Worm (Caenorhabditis elegans) whole organism, midembryonic: Measurements from ENCODE around the gene alg-4.

Experiments
- T22C8.4 ChIP-seq: fragments of 200-800 bp; sonication (Bioruptor generic); IDR thresholded peaks from 2 replicates; pipeline ENCODE4 v1.3.6; 2022; ENCODE audit warnings: missing genetic modification characterization, missing compliant biosample characterization
- cog-1 ChIP-seq: sonication (generic microtip); optimal IDR thresholded peaks from 2 replicates; lab custom pipeline; 2016; ENCODE audit warnings: missing genetic modification characterization, missing compliant biosample characterization
- flt-1 ChIP-seq: fragments of 200-800 bp; sonication (Bioruptor generic); IDR thresholded peaks from 2 replicates; pipeline ENCODE4 v1.3.6; 2022; ENCODE audit warnings: missing genetic modification characterization, missing compliant biosample characterization
- klf-2 ChIP-seq: fragments of 200-800 bp; sonication (Bioruptor generic); conservative IDR thresholded peaks from 2 replicates; pipeline ENCODE4 v1.3.6; 2022; ENCODE audit warnings: missing genetic modification reagents, missing genetic modification characterization, missing compliant biosample characterization
- med-1 ChIP-seq: sonication (generic microtip); optimal IDR thresholded peaks from 2 replicates; lab custom pipeline; 2017; ENCODE audit warnings: missing genetic modification characterization, mild to moderate bottlenecking, missing compliant biosample characterization, antibody characterized with exemption, missing genetic modification reagents; ENCODE audit not compliant: insufficient read depth
- ref-1 ChIP-seq: fragments of 200-800 bp; sonication (Bioruptor generic); conservative IDR thresholded peaks from 2 replicates; pipeline ENCODE4 v1.3.6; 2022; ENCODE audit warnings: missing genetic modification reagents, missing genetic modification characterization, missing compliant biosample characterization
- tab-1 ChIP-seq: fragments of 200-800 bp; sonication (Bioruptor generic); IDR thresholded peaks from 2 replicates; pipeline ENCODE4 v1.3.6; 2022; ENCODE audit warnings: missing genetic modification characterization, missing compliant biosample characterization
- ztf-23 ChIP-seq: fragments of 200-800 bp; sonication (Bioruptor generic); IDR thresholded peaks from 2 replicates; pipeline ENCODE4 v1.3.6; 2022; ENCODE audit warnings: missing genetic modification reagents, missing genetic modification characterization, missing compliant biosample characterization
- ztf-29 ChIP-seq: fragments of 200-800 bp; sonication (Bioruptor generic); IDR thresholded peaks from 2 replicates; pipeline ENCODE4 v1.3.6; 2022; ENCODE audit warnings: missing genetic modification reagents, missing genetic modification characterization, missing compliant biosample characterization

The alg-4 gene

DNA sequence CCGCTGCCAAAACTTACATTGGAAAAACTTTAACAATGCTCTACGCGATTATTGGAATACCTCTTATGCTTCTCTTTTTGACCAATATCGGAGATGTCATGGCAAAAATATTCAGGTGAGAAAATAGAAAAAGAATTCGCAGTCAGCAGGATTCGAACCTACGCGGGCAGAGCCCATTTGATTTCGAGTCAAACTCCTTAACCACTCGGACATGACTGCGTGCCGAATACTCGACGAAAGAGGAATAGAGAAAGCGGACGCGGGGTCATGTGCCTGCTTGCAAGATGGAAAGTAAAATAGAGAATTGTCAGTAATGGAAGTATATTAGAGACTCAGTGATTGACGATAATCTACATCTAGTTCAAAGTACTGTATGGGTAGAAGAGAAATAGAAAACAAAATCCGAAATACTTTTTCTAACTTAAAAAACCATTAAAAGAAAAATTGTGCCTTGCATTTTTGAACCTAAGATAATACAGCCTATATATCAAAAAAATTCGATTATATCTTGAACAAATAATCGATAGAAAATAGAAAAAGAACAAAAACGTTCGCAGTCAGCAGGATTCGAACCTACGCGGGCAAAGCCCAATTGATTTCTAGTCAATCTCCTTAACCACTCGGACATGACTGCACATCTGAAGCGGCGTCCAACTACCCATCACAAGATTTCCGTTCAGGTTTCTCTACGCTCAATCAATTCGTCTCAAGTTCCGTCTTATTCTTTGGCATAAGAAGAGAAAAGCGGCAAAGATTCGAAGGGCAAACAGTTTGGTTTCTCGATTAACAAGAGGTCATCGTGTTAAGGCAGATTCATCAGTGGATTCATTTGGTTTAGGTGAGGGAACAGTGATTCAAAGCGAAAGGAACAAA is 29.5 kb downstream of the alg-4 start:
- TF ChIP-seq med-1 (peak; percentile 64), T22C8.4 (GFP tag; lab: Robert Waterston, UW) (peak; percentile 90), tab-1 (GFP tag; lab: Robert Waterston, UW) (peak; percentile 96), ztf-23 (GFP tag; lab: Robert Waterston, UW) (peak; percentile 94), cog-1 (peak; percentile 64), klf-2 (GFP tag; lab: Robert Waterston, UW) (peak; percentile 91), ref-1 (GFP tag; lab: Robert Waterston, UW) (peak; percentile 88), flt-1 (peak; percentile 95), ztf-29 (GFP tag; lab: Robert Waterston, UW) (peak; percentile 93)

DNA sequence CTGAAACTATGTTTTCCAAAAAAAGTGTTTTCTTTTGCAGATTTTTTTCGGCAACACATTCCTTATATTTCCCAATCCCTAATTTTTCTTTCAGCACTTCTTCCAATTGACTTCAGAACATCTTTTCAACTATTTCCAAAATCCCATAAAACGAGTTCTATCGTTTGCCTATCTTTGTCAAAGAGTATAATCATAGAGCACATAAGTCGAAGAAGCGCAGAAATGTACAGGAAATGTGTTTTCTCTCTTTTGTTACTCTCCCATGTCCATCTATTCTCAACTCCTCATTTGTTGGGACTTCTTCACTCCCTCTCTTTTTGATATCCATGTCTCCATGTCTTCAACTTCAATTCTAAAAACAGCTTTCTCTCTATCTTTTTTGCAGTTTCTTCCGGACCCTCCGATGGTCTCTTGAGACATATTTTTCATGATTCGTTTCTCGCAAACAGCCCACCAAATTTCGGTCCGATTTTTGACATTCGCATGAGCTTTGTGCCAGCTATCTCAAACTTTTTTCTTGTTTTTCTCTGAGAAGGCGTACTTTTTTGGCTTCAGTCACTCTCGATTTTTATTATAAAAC is 30.9 kb downstream of the alg-4 start, which contains the start of gene twk-48:
Gene twk-48, plus strand, starts transcription at position 530 of the 580 bp plus-strand sequence.
- TF ChIP-seq flt-1, result no peak
- TF ChIP-seq T22C8.4 (GFP tag; lab: Robert Waterston, UW), result no peak
- TF ChIP-seq klf-2 (GFP tag; lab: Robert Waterston, UW), result no peak
- no peak for TF ChIP-seq med-1
- TF ChIP-seq ref-1 (GFP tag; lab: Robert Waterston, UW), result no peak
- no peak for TF ChIP-seq ztf-29 (GFP tag; lab: Robert Waterston, UW)
- TF ChIP-seq cog-1, result no peak
- TF ChIP-seq tab-1 (GFP tag; lab: Robert Waterston, UW), result no peak
- no peak for TF ChIP-seq ztf-23 (GFP tag; lab: Robert Waterston, UW)

DNA sequence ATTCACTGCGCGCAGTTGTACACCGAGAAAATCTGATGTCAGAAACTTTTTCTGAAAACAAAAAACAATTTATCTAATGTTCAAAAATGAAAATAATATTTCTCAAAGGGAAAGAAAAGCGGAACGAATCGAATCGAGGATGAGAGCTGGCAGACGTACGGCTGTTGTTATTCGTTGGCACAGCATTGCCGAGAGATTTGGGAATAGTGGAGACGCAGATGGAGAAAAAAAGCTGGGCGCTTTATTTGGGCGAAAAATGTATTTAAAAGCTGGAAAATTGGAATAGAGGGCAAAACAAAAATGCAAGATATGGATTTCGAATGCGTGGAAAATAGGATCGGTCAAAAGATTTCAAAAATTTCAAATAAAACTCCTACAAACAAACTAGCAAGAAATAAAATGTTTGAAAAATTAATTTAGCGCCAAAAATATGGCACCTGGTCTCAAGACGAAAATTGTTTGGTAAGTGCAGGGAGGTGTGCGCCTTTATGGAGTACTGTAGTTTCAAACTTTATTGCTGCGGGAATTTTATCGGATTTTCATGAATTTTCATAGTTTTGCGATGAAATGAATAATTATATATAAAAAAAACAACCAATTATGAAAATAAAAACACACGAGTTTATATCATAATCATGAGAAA is 32.0 kb downstream of the alg-4 start, which contains the start of gene gpdh-2:
Gene gpdh-2, minus strand, starts transcription at position 51 of the 643 bp plus-strand sequence.
- no peak for TF ChIP-seq ref-1 (GFP tag; lab: Robert Waterston, UW)
- TF ChIP-seq ztf-23 (GFP tag; lab: Robert Waterston, UW), result no peak
- no peak for TF ChIP-seq ztf-29 (GFP tag; lab: Robert Waterston, UW)
- TF ChIP-seq cog-1, result no peak
- no peak for TF ChIP-seq T22C8.4 (GFP tag; lab: Robert Waterston, UW)
- TF ChIP-seq tab-1 (GFP tag; lab: Robert Waterston, UW), result no peak
- no peak for TF ChIP-seq flt-1
- TF ChIP-seq klf-2 (GFP tag; lab: Robert Waterston, UW), result no peak
- TF ChIP-seq med-1, result no peak

DNA sequence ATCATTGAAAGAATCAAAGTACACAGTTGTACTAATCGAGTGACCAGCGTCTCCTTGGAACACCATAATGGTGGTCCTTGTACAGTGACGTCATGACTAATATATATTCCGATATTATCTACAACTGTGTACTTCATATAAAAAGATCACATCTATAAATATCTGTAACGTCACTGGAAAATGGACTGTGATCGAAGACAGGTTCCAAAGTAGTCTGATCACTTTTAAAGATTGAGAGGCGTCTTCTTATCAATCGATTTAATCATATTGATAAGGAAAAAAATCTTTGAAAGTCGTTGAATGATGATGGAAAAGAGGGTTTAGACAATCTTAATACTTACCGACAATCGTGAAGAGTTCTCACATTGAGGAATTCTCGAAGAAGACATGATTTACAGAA is 33.2 kb downstream of the alg-4 start:
- TF ChIP-seq ztf-29 (GFP tag; lab: Robert Waterston, UW) (no peak), tab-1 (GFP tag; lab: Robert Waterston, UW) (no peak), med-1 (no peak), klf-2 (GFP tag; lab: Robert Waterston, UW) (no peak), flt-1 (no peak), ref-1 (GFP tag; lab: Robert Waterston, UW) (no peak), cog-1 (no peak), T22C8.4 (GFP tag; lab: Robert Waterston, UW) (no peak), ztf-23 (GFP tag; lab: Robert Waterston, UW) (no peak)

DNA sequence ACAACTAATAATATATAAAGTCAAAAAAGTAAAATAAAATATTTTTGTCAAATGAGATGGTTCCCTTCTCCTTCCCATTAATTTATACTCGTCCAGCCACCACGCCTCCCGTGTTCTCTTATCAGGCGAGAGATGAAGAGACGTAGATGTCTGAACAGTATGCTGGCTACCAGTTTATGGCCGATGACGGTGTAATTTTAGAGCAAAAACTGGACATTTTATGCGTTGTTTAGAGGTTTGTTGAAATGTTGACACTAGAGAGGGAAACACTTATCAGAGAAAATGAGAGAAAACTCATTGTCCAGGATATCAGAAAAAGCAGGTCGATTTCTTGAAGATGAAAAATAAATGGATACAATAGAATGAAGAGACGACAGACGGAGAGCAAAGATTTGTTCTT is 34.1 kb downstream of the alg-4 start:
- no peak for TF ChIP-seq klf-2 (GFP tag; lab: Robert Waterston, UW)

DNA sequence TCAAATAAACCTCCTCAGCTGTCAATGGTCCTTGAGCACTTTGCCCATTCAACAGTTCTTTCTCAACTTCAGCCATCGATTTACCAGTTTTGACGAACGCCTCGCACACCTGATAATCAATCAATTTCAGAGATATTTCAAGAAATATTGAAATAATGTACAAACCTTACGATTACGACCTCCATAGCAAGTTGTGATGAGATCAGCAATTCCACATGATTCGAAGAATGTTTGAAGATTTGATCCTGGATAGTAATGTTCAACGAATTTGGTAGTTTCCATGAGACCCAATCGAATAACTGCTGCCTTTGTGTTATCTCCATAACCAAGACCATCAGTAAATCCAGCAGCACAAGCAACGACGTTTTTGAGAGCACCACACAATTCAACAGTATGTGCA is 36.3 kb downstream of the alg-4 start:
- no peak for TF ChIP-seq T22C8.4 (GFP tag; lab: Robert Waterston, UW)
- no peak for TF ChIP-seq cog-1
- no peak for TF ChIP-seq klf-2 (GFP tag; lab: Robert Waterston, UW)
- no peak for TF ChIP-seq ztf-29 (GFP tag; lab: Robert Waterston, UW)
- TF ChIP-seq flt-1, result no peak
- no peak for TF ChIP-seq med-1
- no peak for TF ChIP-seq ref-1 (GFP tag; lab: Robert Waterston, UW)
- TF ChIP-seq ztf-23 (GFP tag; lab: Robert Waterston, UW), result no peak
- no peak for TF ChIP-seq tab-1 (GFP tag; lab: Robert Waterston, UW)

DNA sequence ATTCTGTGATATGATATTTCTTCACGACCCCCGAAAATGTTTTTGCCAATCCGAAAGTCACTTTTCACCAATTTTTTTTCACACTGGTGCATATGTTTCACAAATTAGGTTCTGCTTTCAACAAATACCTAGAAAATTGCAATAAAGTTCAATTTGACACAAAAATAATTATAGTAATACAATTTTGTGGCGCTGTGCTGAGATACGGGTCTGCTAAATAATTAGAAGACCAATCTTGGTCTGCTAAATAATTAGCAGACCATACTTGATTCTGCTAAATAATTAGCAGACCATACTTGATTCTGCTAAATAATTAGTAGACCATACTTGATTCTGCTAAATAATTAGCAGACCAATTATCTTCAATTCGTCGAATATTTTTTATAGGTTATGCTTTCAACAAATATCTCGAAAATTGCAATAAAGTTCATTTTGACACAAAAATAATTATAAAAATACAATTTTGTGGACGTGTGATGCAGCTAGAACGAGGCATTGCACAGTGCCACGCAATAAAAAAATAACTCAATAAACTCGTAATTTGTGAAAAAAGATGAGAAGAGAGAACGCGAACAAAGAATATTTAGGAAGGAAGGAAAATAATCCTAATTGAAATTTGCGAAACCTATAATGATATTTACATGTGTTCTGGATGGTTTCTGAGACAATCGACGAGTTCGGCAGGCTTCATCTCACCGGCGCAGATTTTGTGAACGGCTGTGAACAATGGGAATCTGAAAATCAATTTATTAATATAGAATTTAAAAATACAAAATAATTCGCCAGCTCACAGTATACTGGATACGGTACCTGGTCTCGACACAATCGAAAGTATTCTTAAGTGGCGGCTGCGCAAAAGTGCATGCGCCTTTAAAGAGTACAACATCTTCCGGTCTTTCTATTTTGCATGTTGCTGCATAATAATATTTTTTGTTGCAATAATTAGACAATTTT is 37.3 kb downstream of the alg-4 start:
- no peak for TF ChIP-seq klf-2 (GFP tag; lab: Robert Waterston, UW)
- no peak for TF ChIP-seq flt-1
- no peak for TF ChIP-seq tab-1 (GFP tag; lab: Robert Waterston, UW)
- TF ChIP-seq med-1, result no peak
- no peak for TF ChIP-seq ref-1 (GFP tag; lab: Robert Waterston, UW)
- no peak for TF ChIP-seq ztf-29 (GFP tag; lab: Robert Waterston, UW)
- TF ChIP-seq ztf-23 (GFP tag; lab: Robert Waterston, UW), result no peak
- TF ChIP-seq cog-1, result no peak

DNA sequence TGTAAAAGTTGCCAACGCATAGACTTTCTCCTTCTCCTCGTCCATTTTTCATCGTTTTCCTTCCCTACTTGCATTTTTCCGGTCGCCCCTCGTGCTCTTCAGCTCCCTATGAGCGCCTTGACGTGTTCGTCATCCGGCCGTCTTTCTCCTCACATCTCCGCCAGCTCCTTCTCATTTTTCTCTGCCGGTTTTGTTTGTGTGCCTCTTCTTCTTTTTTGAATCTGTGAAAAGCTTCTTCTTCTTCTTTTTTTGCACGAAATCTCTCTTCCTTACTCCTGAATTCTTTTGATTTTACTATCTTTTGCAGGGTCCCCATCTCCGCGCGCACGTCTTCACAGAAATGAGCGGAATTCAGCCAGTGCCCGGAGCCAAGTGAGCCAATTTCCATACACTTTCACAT is 39.7 kb downstream of the alg-4 start, which contains the start of gene K11H3.3:
Gene K11H3.3, plus strand, starts transcription at position 308 of the 400 bp plus-strand sequence.
- TF ChIP-seq ztf-29 (GFP tag; lab: Robert Waterston, UW), result no peak
- TF ChIP-seq flt-1, result no peak
- no peak for TF ChIP-seq tab-1 (GFP tag; lab: Robert Waterston, UW)
- no peak for TF ChIP-seq ztf-23 (GFP tag; lab: Robert Waterston, UW)
- TF ChIP-seq med-1, result no peak
- no peak for TF ChIP-seq klf-2 (GFP tag; lab: Robert Waterston, UW)
